Fruit fly (Drosophila melanogaster): Measurements from ENCODE around the gene SPE.
A peak's percentile ranks its signal among the peaks of the same experiment; 100 is the strongest.

The SPE gene

DNA sequence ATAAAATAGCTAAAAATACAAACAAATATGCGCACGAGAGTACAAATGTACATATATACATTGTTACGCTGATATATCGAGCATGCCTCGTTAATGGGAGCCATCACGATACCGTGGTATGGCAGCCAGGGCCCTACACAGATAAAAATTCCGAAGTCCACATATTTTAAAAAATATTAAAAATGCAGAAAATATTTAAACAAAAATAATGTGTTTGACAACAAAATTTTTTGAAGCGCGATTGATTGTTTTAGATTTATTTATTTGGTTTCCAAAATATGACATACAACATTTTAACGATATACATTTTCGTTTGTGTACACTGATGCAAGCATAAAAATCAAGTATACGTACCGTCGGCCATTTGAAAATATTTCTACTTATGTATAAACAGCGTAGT lies 40.7 kb downstream of the SPE start (continued):
- no peak for TF ChIP-seq HLHmδ (GFP tag; optimal IDR thresholded peaks at IDR 0.05)
- peak in 1 of 2 experiments; percentile 50 for TF ChIP-seq Eip74EF (GFP tag; optimal IDR thresholded peaks at IDR 0.05)
- TF ChIP-seq CG3838 (GFP tag; optimal IDR thresholded peaks at IDR 0.05): peak; percentile 30
- peak; percentile 19 for TF ChIP-seq CG6654 (GFP tag; optimal IDR thresholded peaks at IDR 0.05)
- peak; percentile 75 for TF ChIP-seq CG6689 (GFP tag; IDR thresholded peaks at IDR 0.05)
- peak; percentile 82 for TF ChIP-seq unpg (GFP tag; optimal IDR thresholded peaks at IDR 0.05)
- TF ChIP-seq Dip2 (GFP tag; IDR thresholded peaks at IDR 0.05): no peak
- TF ChIP-seq CG6791 (GFP tag; IDR thresholded peaks at IDR 0.05; ENCODE audit: partially characterized antibody): no peak
- peak; percentile 95 for TF ChIP-seq lab (GFP tag; optimal IDR thresholded peaks at IDR 0.05)
- no peak for TF ChIP-seq pros (GFP tag; optimal IDR thresholded peaks at IDR 0.05)
- peak; percentile 52 for TF ChIP-seq Bdp1 (GFP tag; optimal IDR thresholded peaks at IDR 0.05)
- TF ChIP-seq disco-r (GFP tag; optimal IDR thresholded peaks at IDR 0.05): peak; percentile 45
- TF ChIP-seq Hmr (GFP tag; optimal IDR thresholded peaks at IDR 0.05): peak; percentile 93
- TF ChIP-seq crol (GFP tag; IDR thresholded peaks at IDR 0.05): no peak
- TF ChIP-seq CG9797 (GFP tag; optimal IDR thresholded peaks at IDR 0.05): no peak
- TF ChIP-seq MESR4 (GFP tag; optimal IDR thresholded peaks at IDR 0.05): no peak
- peak; percentile 71 for TF ChIP-seq slou (GFP tag; optimal IDR thresholded peaks at IDR 0.05)
- peak; percentile 79; the same call in 2 of the 3 replicates for TF ChIP-seq otp (GFP tag; IDR thresholded peaks at IDR 0.05)
- TF ChIP-seq wor (GFP tag; IDR thresholded peaks at IDR 0.05): 0 out of 2 replicates have a peak, but pooled peaks have one; percentile 34
- TF ChIP-seq rib (GFP tag; IDR thresholded peaks at IDR 0.05): peak; percentile 85; the same call in 1 of the 2 replicates
- TF ChIP-seq CG11398 (GFP tag; optimal IDR thresholded peaks at IDR 0.05): peak; percentile 3
- no peak for TF ChIP-seq grn (GFP tag; optimal IDR thresholded peaks at IDR 0.05)
- no peak for TF ChIP-seq oc (tag; optimal IDR thresholded peaks at IDR 0.05)
- peak; percentile 67 for TF ChIP-seq B-H1 (GFP tag; IDR thresholded peaks at IDR 0.05)
- TF ChIP-seq CG18262 (tag; optimal IDR thresholded peaks at IDR 0.05): peak; percentile 65
- peak; percentile 56 for TF ChIP-seq Chrac-16 (GFP tag; optimal IDR thresholded peaks at IDR 0.05)
- peak; percentile 76 for TF ChIP-seq D19B (GFP tag; optimal IDR thresholded peaks at IDR 0.05)
- TF ChIP-seq stwl (tag; optimal IDR thresholded peaks at IDR 0.05): no peak
- peak; percentile 94 for TF ChIP-seq CG18599 (GFP tag; optimal IDR thresholded peaks at IDR 0.05)
- no peak for TF ChIP-seq CG13287 (GFP tag; IDR thresholded peaks at IDR 0.05; ENCODE audit: partially characterized antibody)
- TF ChIP-seq Oaz (GFP tag; IDR thresholded peaks at IDR 0.05): peak; percentile 40; the same call in 1 of the 2 replicates
- TF ChIP-seq CG17385 (GFP tag; optimal IDR thresholded peaks at IDR 0.05): peak; percentile 72
- no peak for TF ChIP-seq CkIIα-i1 (GFP tag; IDR thresholded peaks at IDR 0.05)
- peak; percentile 83 for TF ChIP-seq CG12391 (tag; optimal IDR thresholded peaks at IDR 0.05)
- TF ChIP-seq Fer1 (GFP tag; optimal IDR thresholded peaks at IDR 0.05): peak; percentile 90
- peak; percentile 72 for TF ChIP-seq CG4730 (GFP tag; IDR thresholded peaks at IDR 0.05)
- no peak for TF ChIP-seq pita (GFP tag; optimal IDR thresholded peaks at IDR 0.05)
- TF ChIP-seq CG10543 (GFP tag; optimal IDR thresholded peaks at IDR 0.05): no peak
- TF ChIP-seq ftz-f1 (GFP tag; optimal IDR thresholded peaks at IDR 0.05): no peak
- TF ChIP-seq jing (GFP tag; optimal IDR thresholded peaks at IDR 0.05): peak; percentile 22
- TF ChIP-seq CG1529 (GFP tag; optimal IDR thresholded peaks at IDR 0.05): no peak
- TF ChIP-seq wdn (GFP tag; IDR thresholded peaks at IDR 0.05): peak; percentile 80
- peak; percentile 86 for TF ChIP-seq zfh2 (GFP tag; optimal IDR thresholded peaks at IDR 0.05)
- peak; percentile 23 for TF ChIP-seq CG9437 (GFP tag; optimal IDR thresholded peaks at IDR 0.05)
- peak; percentile 62 for TF ChIP-seq CG6683 (GFP tag; optimal IDR thresholded peaks at IDR 0.05)
- peak; percentile 81 for TF ChIP-seq CoRest (tag; optimal IDR thresholded peaks at IDR 0.05)
- TF ChIP-seq her (GFP tag; optimal IDR thresholded peaks at IDR 0.05): peak; percentile 56
- TF ChIP-seq cwo (GFP tag; optimal IDR thresholded peaks at IDR 0.05): peak; percentile 91
- TF ChIP-seq CG7987 (GFP tag; optimal IDR thresholded peaks at IDR 0.05): peak; percentile 74
- TF ChIP-seq Nf-YB (GFP tag; optimal IDR thresholded peaks at IDR 0.05): peak; percentile 64
